Comparison of ENCODE assay signal across 3 fruit fly cellular contexts in genomic region chr2L:9948520-9948858, dm6.
TF ChIP-seq lines count a peak whose summit lies in the region.

No protein-coding gene starts in this region.

- TF ChIP-seq CTCF in whole organism, embryonic (GFP tag; optimal IDR thresholded peaks at IDR 0.05; lab: Kevin White, UChicago) = no peak

TF ChIP-seq in whole organism, embryonic, 481 proteins besides CTCF, POLR2A, EP300 and RAD21:
- TF ChIP-seq CG1832 (GFP tag; optimal IDR thresholded peaks at IDR 0.05; lab: Kevin White, UChicago) (no peak), E2f1 (GFP tag; IDR thresholded peaks at IDR 0.05; lab: Robert Waterston, UW) (no peak), ftz-f1 (GFP tag; optimal IDR thresholded peaks at IDR 0.05; lab: Kevin White, UChicago) (no peak), CG30403 (GFP tag; optimal IDR thresholded peaks at IDR 0.05; lab: Kevin White, UChicago) (no peak), Stat92E (GFP tag; optimal IDR thresholded peaks at IDR 0.05; lab: Kevin White, UChicago) (no peak), Deaf1 (tag; optimal IDR thresholded peaks at IDR 0.05; lab: Kevin White, UChicago) (no peak), CG7271 (tag; optimal IDR thresholded peaks at IDR 0.05; lab: Kevin White, UChicago) (no peak), Ets65A (GFP tag; lab: Kevin White, UChicago) (peak; percentile 55), CG13424 (tag; optimal IDR thresholded peaks at IDR 0.05; lab: Kevin White, UChicago) (no peak), Fer3 (tag; optimal IDR thresholded peaks at IDR 0.05; lab: Kevin White, UChicago) (peak; percentile 16), Hr78 (GFP tag; optimal IDR thresholded peaks at IDR 0.05; lab: Kevin White, UChicago) (peak in 1 of 2 experiments; percentile 28), org-1 (GFP tag; optimal IDR thresholded peaks at IDR 0.05; lab: Kevin White, UChicago) (no peak)

TF ChIP-seq in whole organism, prepupa, 60 proteins besides CTCF, POLR2A, EP300 and RAD21:
- TF ChIP-seq CG6163 (GFP tag; IDR thresholded peaks at IDR 0.05; lab: Robert Waterston, UW) (no peak), CG34406 (GFP tag; optimal IDR thresholded peaks at IDR 0.05; lab: Kevin White, UChicago) (no peak), CG6808 (GFP tag; optimal IDR thresholded peaks at IDR 0.05; lab: Kevin White, UChicago) (peak; percentile 0), CG31627 (GFP tag; optimal IDR thresholded peaks at IDR 0.05; lab: Kevin White, UChicago) (no peak), CG4318 (GFP tag; optimal IDR thresholded peaks at IDR 0.05; lab: Kevin White, UChicago) (no peak), svp (GFP tag; lab: Kevin White, UChicago) (peak; percentile 89)

TF ChIP-seq in whole organism, wandering third instar larva, 38 proteins besides CTCF, POLR2A, EP300 and RAD21:
- no peak for TF ChIP-seq dl (GFP tag; optimal IDR thresholded peaks at IDR 0.05; lab: Kevin White, UChicago; ENCODE audit: insufficient read depth in 1 of 2, partially characterized antibody in 2 of 2)
- TF ChIP-seq h (GFP tag; optimal IDR thresholded peaks at IDR 0.05; lab: Kevin White, UChicago) = peak; percentile 57
- no peak for TF ChIP-seq CG9705 (GFP tag; optimal IDR thresholded peaks at IDR 0.05; lab: Kevin White, UChicago)
TF ChIP-seq in whole organism, wandering third instar larva: peak in this region for 1.
